Fruit fly (Drosophila melanogaster) whole organism, adult: ENCODE results near the gene timeout.

ENCODE experiments used
- CG12768 ChIP-seq: fragments of 200-800 bp; sonication (Bioruptor generic); optimal IDR thresholded peaks from 2 replicates; lab custom pipeline; 2017; ENCODE audit warnings: missing biosample characterization, missing genetic modification characterization, mild to moderate bottlenecking, moderate library complexity, missing genetic modification reagents
- CG33017 ChIP-seq: fragments of 200-800 bp; sonication (Bioruptor generic); optimal IDR thresholded peaks from 2 replicates; lab custom pipeline; 2018; ENCODE audit warnings: missing biosample characterization, mild to moderate bottlenecking, missing genetic modification characterization, moderate library complexity
- Mnt ChIP-seq: fragments of 200-800 bp; sonication (Bioruptor generic); optimal IDR thresholded peaks from 2 replicates; lab custom pipeline; 2016; ENCODE audit warnings: missing biosample characterization, mild to moderate bottlenecking, missing genetic modification characterization
- cnc ChIP-seq, 2 experiments: fragments of >200 bp; optimal IDR thresholded peaks; 2 replicates each; lab custom pipeline; 2017
- kay ChIP-seq: fragments of 200-800 bp; sonication (Bioruptor generic); peaks from one replicate; lab custom pipeline; 2016; ENCODE audit warnings: missing biosample characterization, missing genetic modification characterization, borderline replicate concordance
- ovo ChIP-seq: fragments of 200-800 bp; sonication (Bioruptor generic); optimal IDR thresholded peaks from 2 replicates; lab custom pipeline; 2016; ENCODE audit warnings: missing biosample characterization, missing genetic modification characterization
- pad ChIP-seq: fragments of 200-800 bp; sonication (Bioruptor generic); optimal IDR thresholded peaks from 3 replicates; lab custom pipeline; 2017; ENCODE audit warnings: missing biosample characterization, missing genetic modification characterization, mild to moderate bottlenecking, moderate library complexity, missing genetic modification reagents
- tj ChIP-seq: fragments of 200-800 bp; sonication (Bioruptor generic); optimal IDR thresholded peaks from 3 replicates; lab custom pipeline; 2017; ENCODE audit warnings: missing biosample characterization, mild to moderate bottlenecking, missing genetic modification characterization, moderate library complexity

- no peak for TF ChIP-seq cnc (optimal IDR thresholded peaks at IDR 0.05; lab: Kevin White, UChicago)
- TF ChIP-seq CG12768 (GFP tag; lab: Kevin White, UChicago): no peak
- no peak for TF ChIP-seq kay
- no peak for TF ChIP-seq pad (GFP tag; lab: Kevin White, UChicago)
- TF ChIP-seq Mnt: no peak
- TF ChIP-seq CG33017 (tag; lab: Kevin White, UChicago): no peak
- TF ChIP-seq tj (GFP tag; lab: Kevin White, UChicago): no peak
- no peak for TF ChIP-seq ovo (GFP tag; lab: Kevin White, UChicago)
These were observed 31.9 kb upstream of the timeout start for dm6 chr3R:13056553-13056952.
